Worm (Caenorhabditis elegans): ENCODE measurements around the gene F14F7.5.

- TF ChIP-seq unc-130 (tag; optimal IDR thresholded peaks at IDR 0.05) (no peak), fkh-8 (tag; optimal IDR thresholded peaks at IDR 0.05) (no peak), nhr-237 (tag; optimal IDR thresholded peaks at IDR 0.05) (no peak), ets-5 (GFP tag; IDR thresholded peaks at IDR 0.05) (no peak), blmp-1 (tag; optimal IDR thresholded peaks at IDR 0.05) (no peak), lsy-2 (tag; optimal IDR thresholded peaks at IDR 0.05) (no peak), egl-27 (tag; optimal IDR thresholded peaks at IDR 0.05) (no peak), nhr-76 (tag; optimal IDR thresholded peaks at IDR 0.05) (no peak), alr-1 (tag; optimal IDR thresholded peaks at IDR 0.05; ENCODE audit: borderline replicate concordance) (no peak), unc-62 (GFP tag; optimal IDR thresholded peaks at IDR 0.05) (no peak), mdl-1 (tag; optimal IDR thresholded peaks at IDR 0.05) (no peak)
Observed at ce11 chrIII:13066828-13067227, 35.0 kb downstream of the F14F7.5 start.

All from whole organism, L1 larva.